Fruit fly (Drosophila melanogaster) whole organism, adult: Measurements from ENCODE around the gene Trissin.

ENCODE experiments used
- CG12768 ChIP-seq: fragments of 200-800 bp; sonication (Bioruptor generic); optimal IDR thresholded peaks from 2 replicates; lab custom pipeline; 2017; ENCODE audit warnings: missing biosample characterization, missing genetic modification characterization, mild to moderate bottlenecking, moderate library complexity, missing genetic modification reagents
- CG5204 ChIP-seq: fragments of 200-800 bp; sonication (Bioruptor generic); optimal IDR thresholded peaks from 2 replicates; lab custom pipeline; 2016; ENCODE audit warnings: missing biosample characterization, missing genetic modification characterization
- CG7101 ChIP-seq: fragments of 200-800 bp; sonication (Bioruptor generic); optimal IDR thresholded peaks from 2 replicates; lab custom pipeline; 2018; ENCODE audit warnings: missing biosample characterization, mild to moderate bottlenecking, missing genetic modification characterization, moderate library complexity
- Clk ChIP-seq: fragments of 200-800 bp; sonication (Bioruptor generic); optimal IDR thresholded peaks from 2 replicates; lab custom pipeline; 2017; ENCODE audit warnings: missing biosample characterization, missing genetic modification characterization
- Crg-1 ChIP-seq: fragments of 200-800 bp; sonication (Bioruptor generic); optimal IDR thresholded peaks from 2 replicates; lab custom pipeline; 2016; ENCODE audit warnings: missing biosample characterization, missing genetic modification characterization
- Mnt ChIP-seq: fragments of 200-800 bp; sonication (Bioruptor generic); optimal IDR thresholded peaks from 2 replicates; lab custom pipeline; 2016; ENCODE audit warnings: missing biosample characterization, mild to moderate bottlenecking, missing genetic modification characterization
- cnc ChIP-seq, 2 experiments: fragments of >200 bp; optimal IDR thresholded peaks; 2 replicates each; lab custom pipeline; 2017
- kay ChIP-seq: fragments of 200-800 bp; sonication (Bioruptor generic); peaks from one replicate; lab custom pipeline; 2016; ENCODE audit warnings: missing biosample characterization, missing genetic modification characterization, borderline replicate concordance

dm6 chr3R:15457386-15458011 lies 27.7 kb downstream of the Trissin start:
- TF ChIP-seq cnc (optimal IDR thresholded peaks at IDR 0.05; lab: Kevin White, UChicago): no peak
- TF ChIP-seq CG7101: no peak
- TF ChIP-seq kay (GFP tag; lab: Kevin White, UChicago): no peak
- TF ChIP-seq Mnt: no peak
- no peak for TF ChIP-seq Crg-1 (GFP tag; lab: Kevin White, UChicago)
- TF ChIP-seq CG5204 (GFP tag; lab: Kevin White, UChicago): no peak
- TF ChIP-seq Clk (GFP tag; lab: Kevin White, UChicago): no peak
- TF ChIP-seq CG12768 (GFP tag; lab: Kevin White, UChicago): no peak
